Worm (Caenorhabditis elegans) whole organism, late embryonic: Measurements from ENCODE around the gene Y57G11C.41.

ENCODE experiments used
- C08G9.2 ChIP-seq: sonication (generic microtip); optimal IDR thresholded peaks from 2 replicates; lab custom pipeline; 2016; ENCODE audit warnings: mild to moderate bottlenecking, missing genetic modification characterization, moderate library complexity, missing compliant biosample characterization
- T23F11.4 ChIP-seq: fragments of 200-800 bp; sonication (Bioruptor generic); optimal IDR thresholded peaks from 2 replicates; lab custom pipeline; 2018; ENCODE audit warnings: mild to moderate bottlenecking, missing genetic modification characterization, missing compliant biosample characterization
- Y22D7AL.16 ChIP-seq: sonication (generic microtip); optimal IDR thresholded peaks from 2 replicates; lab custom pipeline; 2016; ENCODE audit warnings: missing genetic modification characterization, missing compliant biosample characterization
- ama-1 ChIP-seq: fragments of 150-350 bp; optimal IDR thresholded peaks from 2 replicates; lab custom pipeline; 2014
- ceh-18 ChIP-seq: sonication (generic microtip); optimal IDR thresholded peaks from 2 replicates; lab custom pipeline; 2016; ENCODE audit warnings: missing genetic modification characterization, missing compliant biosample characterization
- ceh-2 ChIP-seq: sonication (generic microtip); optimal IDR thresholded peaks from 2 replicates; lab custom pipeline; 2016; ENCODE audit warnings: missing genotype, missing genetic modification characterization, missing compliant biosample characterization
- ceh-24 ChIP-seq: sonication (generic microtip); optimal IDR thresholded peaks from 2 replicates; lab custom pipeline; 2016; ENCODE audit warnings: mild to moderate bottlenecking, missing genetic modification characterization, missing compliant biosample characterization
- ceh-34 ChIP-seq: sonication (generic microtip); optimal IDR thresholded peaks from 2 replicates; lab custom pipeline; 2016; ENCODE audit warnings: mild to moderate bottlenecking, missing genetic modification characterization, missing compliant biosample characterization
- ceh-45 ChIP-seq: fragments of 200-800 bp; sonication (Bioruptor generic); IDR thresholded peaks from 2 replicates; pipeline ENCODE4 v1.3.6; 2022; ENCODE audit warnings: missing genetic modification reagents, missing genetic modification characterization, missing compliant biosample characterization
- che-1 ChIP-seq: sonication (generic microtip); optimal IDR thresholded peaks from 2 replicates; lab custom pipeline; 2016; ENCODE audit warnings: mild to moderate bottlenecking, missing genetic modification characterization, missing compliant biosample characterization
- dmd-4 ChIP-seq: sonication (generic microtip); optimal IDR thresholded peaks from 2 replicates; lab custom pipeline; 2016; ENCODE audit warnings: borderline replicate concordance, missing genetic modification characterization, missing compliant biosample characterization
- dve-1 ChIP-seq: sonication (generic microtip); optimal IDR thresholded peaks from 2 replicates; lab custom pipeline; 2017; ENCODE audit warnings: antibody characterized with exemption, mild to moderate bottlenecking, missing genetic modification characterization, missing compliant biosample characterization
- elt-2 ChIP-seq: sonication (generic microtip); optimal IDR thresholded peaks from 2 replicates; lab custom pipeline; 2016; ENCODE audit warnings: missing genetic modification reagents, missing genetic modification characterization, missing compliant biosample characterization
- elt-4 ChIP-seq: sonication (generic microtip); optimal IDR thresholded peaks from 2 replicates; lab custom pipeline; 2016; ENCODE audit warnings: missing genetic modification characterization, missing compliant biosample characterization
- ets-4 ChIP-seq: sonication (generic microtip); optimal IDR thresholded peaks from 2 replicates; lab custom pipeline; 2016; ENCODE audit warnings: missing genetic modification characterization, missing compliant biosample characterization
- eyg-1 ChIP-seq: sonication (generic microtip); optimal IDR thresholded peaks from 2 replicates; lab custom pipeline; 2016; ENCODE audit warnings: missing genotype, missing genetic modification characterization, missing compliant biosample characterization
- fax-1 ChIP-seq: sonication (generic microtip); optimal IDR thresholded peaks from 2 replicates; lab custom pipeline; 2016; ENCODE audit warnings: missing genotype, missing genetic modification characterization, missing compliant biosample characterization
- fkh-10 ChIP-seq: fragments of 150-350 bp; optimal IDR thresholded peaks from 2 replicates; lab custom pipeline; 2014; ENCODE audit warnings: missing biosample characterization, missing genetic modification reagents, missing genetic modification characterization
- fkh-6 ChIP-seq: sonication (generic microtip); optimal IDR thresholded peaks from 2 replicates; lab custom pipeline; 2016; ENCODE audit warnings: missing genetic modification characterization, missing compliant biosample characterization
- gmeb-2 ChIP-seq: sonication (generic microtip); optimal IDR thresholded peaks from 2 replicates; lab custom pipeline; 2016; ENCODE audit warnings: missing genetic modification characterization, inconsistent platforms, missing compliant biosample characterization
- hlh-13 ChIP-seq: fragments of 200-800 bp; sonication (Bioruptor generic); optimal IDR thresholded peaks from 2 replicates; lab custom pipeline; 2018; ENCODE audit warnings: mild to moderate bottlenecking, missing genetic modification characterization, missing compliant biosample characterization
- hlh-6 ChIP-seq: sonication (generic microtip); optimal IDR thresholded peaks from 2 replicates; lab custom pipeline; 2016; ENCODE audit warnings: missing genotype, missing genetic modification characterization, missing compliant biosample characterization
- lim-6 ChIP-seq: sonication (generic microtip); optimal IDR thresholded peaks from 2 replicates; lab custom pipeline; 2016; ENCODE audit warnings: missing genetic modification characterization, missing compliant biosample characterization
- lin-11 ChIP-seq: fragments of 200-800 bp; sonication (Bioruptor generic); optimal IDR thresholded peaks from 2 replicates; lab custom pipeline; 2018; ENCODE audit warnings: mild to moderate bottlenecking, missing genetic modification characterization, missing compliant biosample characterization
- madf-2 ChIP-seq: sonication (generic microtip); optimal IDR thresholded peaks from 2 replicates; lab custom pipeline; 2017; ENCODE audit warnings: missing genetic modification characterization, missing compliant biosample characterization
- mec-3 ChIP-seq: sonication (generic microtip); optimal IDR thresholded peaks from 2 replicates; lab custom pipeline; 2016; ENCODE audit warnings: borderline replicate concordance, missing genetic modification characterization, missing compliant biosample characterization
- nfya-1 ChIP-seq: sonication (generic microtip); optimal IDR thresholded peaks from 2 replicates; lab custom pipeline; 2017; ENCODE audit warnings: missing genetic modification characterization, mild to moderate bottlenecking, missing compliant biosample characterization, antibody characterized with exemption, moderate library complexity
- nhr-232 ChIP-seq: sonication (generic microtip); optimal IDR thresholded peaks from 2 replicates; lab custom pipeline; 2016; ENCODE audit warnings: missing genetic modification characterization, missing compliant biosample characterization
- odd-2 ChIP-seq: sonication (generic microtip); optimal IDR thresholded peaks from 2 replicates; lab custom pipeline; 2017; ENCODE audit warnings: antibody characterized with exemption, mild to moderate bottlenecking, missing genetic modification characterization, missing compliant biosample characterization
- pax-1 ChIP-seq: fragments of 150-350 bp; optimal IDR thresholded peaks from 2 replicates; lab custom pipeline; 2014; ENCODE audit warnings: missing biosample characterization, missing genetic modification characterization
- pha-2 ChIP-seq: sonication (generic microtip); optimal IDR thresholded peaks from 2 replicates; lab custom pipeline; 2017; ENCODE audit warnings: mild to moderate bottlenecking, missing genetic modification characterization, missing compliant biosample characterization
- pqm-1 ChIP-seq: sonication (generic microtip); optimal IDR thresholded peaks from 2 replicates; lab custom pipeline; 2016; ENCODE audit warnings: missing genetic modification characterization, missing compliant biosample characterization
- pros-1 ChIP-seq: fragments of 150-350 bp; optimal IDR thresholded peaks from 2 replicates; lab custom pipeline; 2014; ENCODE audit warnings: missing biosample characterization, missing genetic modification reagents, missing genetic modification characterization
- ref-2 ChIP-seq: sonication (generic microtip); optimal IDR thresholded peaks from 2 replicates; lab custom pipeline; 2016; ENCODE audit warnings: missing genetic modification characterization, missing compliant biosample characterization
- rnt-1 ChIP-seq: sonication (generic microtip); optimal IDR thresholded peaks from 2 replicates; lab custom pipeline; 2016; ENCODE audit warnings: missing genetic modification characterization, missing compliant biosample characterization
- sdc-2 ChIP-seq: sonication (generic microtip); optimal IDR thresholded peaks from 2 replicates; lab custom pipeline; 2016; ENCODE audit warnings: missing genotype, missing genetic modification characterization, missing compliant biosample characterization
- tbx-7 ChIP-seq: sonication (generic microtip); optimal IDR thresholded peaks from 2 replicates; lab custom pipeline; 2016; ENCODE audit warnings: missing genotype, missing genetic modification characterization, missing compliant biosample characterization
- zip-5 ChIP-seq: sonication (generic microtip); optimal IDR thresholded peaks from 2 replicates; lab custom pipeline; 2016; ENCODE audit warnings: missing genetic modification characterization, missing compliant biosample characterization
- ztf-16 ChIP-seq: sonication (generic microtip); optimal IDR thresholded peaks from 2 replicates; lab custom pipeline; 2017; ENCODE audit warnings: missing genetic modification characterization, missing compliant biosample characterization

Y57G11C.41 gene

DNA sequence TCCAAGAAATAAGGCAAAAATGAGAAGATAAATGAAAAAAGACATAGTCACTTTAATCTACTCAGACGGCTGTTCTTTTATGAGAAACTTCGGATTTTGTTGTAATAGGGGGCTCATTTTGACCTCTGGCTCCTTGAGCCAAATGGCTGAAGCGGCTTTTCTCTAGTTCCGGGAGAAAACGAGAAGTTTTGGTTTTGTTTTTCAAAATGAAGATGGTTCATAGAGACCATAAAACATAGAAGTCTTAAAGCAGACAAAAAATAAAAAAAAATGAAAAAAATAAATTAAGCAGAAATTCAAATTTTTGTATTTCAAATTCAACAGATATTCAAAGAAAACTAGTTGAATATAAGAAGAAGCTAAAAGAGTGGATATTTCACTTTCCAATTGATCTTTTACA lies at the start of gene Y57G11C.41:
Y57G11C.41 (minus strand) TSS at position 101 of the 400 bp plus-strand sequence.
- TF ChIP-seq hlh-6 (no peak), lim-6 (no peak), ceh-24 (tag; lab: Kevin White, UChicago) (no peak), hlh-13 (GFP tag; lab: Kevin White, UChicago) (no peak), che-1 (tag; lab: Kevin White, UChicago) (no peak), dve-1 (tag; lab: Kevin White, UChicago) (no peak), fkh-10 (no peak), odd-2 (tag; lab: Kevin White, UChicago) (no peak), pha-2 (no peak), ets-4 (tag; lab: Kevin White, UChicago) (no peak), fkh-6 (tag; lab: Kevin White, UChicago) (no peak)

- TF ChIP-seq sdc-2 (tag; lab: Kevin White, UChicago), result no peak
- TF ChIP-seq ceh-2 (tag; lab: Kevin White, UChicago), result no peak
- no peak for TF ChIP-seq madf-2 (tag; lab: Kevin White, UChicago)
- no peak for TF ChIP-seq ref-2 (tag; lab: Kevin White, UChicago)
- TF ChIP-seq pax-1 (tag; lab: Kevin White, UChicago), result no peak
- no peak for TF ChIP-seq rnt-1 (tag; lab: Kevin White, UChicago)
- TF ChIP-seq fax-1, result no peak
- no peak for TF ChIP-seq C08G9.2
- no peak for TF ChIP-seq T23F11.4
- TF ChIP-seq lin-11, result no peak
- no peak for TF ChIP-seq elt-2
Measured at ce11 chrIV:14754912-14755311, 48.7 kb upstream of the Y57G11C.41 start, which contains the start of gene Y57G11C.499. Y57G11C.499 (minus strand) TSS chrIV:14754934.

DNA sequence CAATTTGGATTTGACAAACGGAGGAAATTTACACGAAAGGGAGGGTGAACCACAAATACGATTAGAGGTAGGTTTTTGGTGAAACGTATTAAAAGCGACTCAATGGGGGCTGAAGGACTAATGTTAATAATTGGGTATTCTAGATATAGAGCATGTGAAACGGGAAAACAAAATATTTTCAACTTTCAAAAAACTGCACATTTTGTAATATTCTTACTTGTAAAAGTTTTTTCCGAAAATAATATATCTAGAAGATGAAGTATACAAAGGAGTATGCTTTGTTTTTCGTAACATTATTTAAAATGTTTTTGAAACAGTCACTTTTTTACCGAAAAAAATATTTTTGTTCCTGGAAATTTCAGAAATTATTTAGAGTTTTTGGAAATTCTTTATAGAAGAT lies 35.7 kb upstream of the Y57G11C.41 start:
- TF ChIP-seq ceh-18 (tag; lab: Kevin White, UChicago), result no peak
- TF ChIP-seq Y22D7AL.16, result no peak
- TF ChIP-seq sdc-2 (tag; lab: Kevin White, UChicago), result no peak

- no peak for TF ChIP-seq dmd-4 (tag; lab: Kevin White, UChicago)
- TF ChIP-seq elt-2, result no peak
- no peak for TF ChIP-seq tbx-7
- TF ChIP-seq ama-1 (lab: Kevin White, UChicago), result no peak
- no peak for TF ChIP-seq pros-1 (tag; lab: Kevin White, UChicago)
- no peak for TF ChIP-seq pqm-1 (tag; lab: Kevin White, UChicago)
- TF ChIP-seq che-1 (tag; lab: Kevin White, UChicago), result no peak
- TF ChIP-seq elt-4 (tag; lab: Kevin White, UChicago), result no peak
- TF ChIP-seq gmeb-2 (tag; lab: Kevin White, UChicago), result no peak
- TF ChIP-seq zip-5 (tag; lab: Kevin White, UChicago), result no peak
- TF ChIP-seq nhr-232 (tag; lab: Kevin White, UChicago), result no peak
- no peak for TF ChIP-seq ztf-16
- TF ChIP-seq pax-1 (tag; lab: Kevin White, UChicago), result no peak
- TF ChIP-seq ceh-34 (tag; lab: Kevin White, UChicago), result no peak
- TF ChIP-seq hlh-13 (GFP tag; lab: Kevin White, UChicago), result no peak
- TF ChIP-seq eyg-1 (tag; lab: Kevin White, UChicago), result no peak
- TF ChIP-seq mec-3 (tag; lab: Kevin White, UChicago), result no peak
- TF ChIP-seq nfya-1 (tag; lab: Kevin White, UChicago), result no peak
- no peak for TF ChIP-seq ceh-45 (GFP tag; lab: Robert Waterston, UW)
Measured at ce11 chrIV:14729272-14729671, 23.1 kb upstream of the Y57G11C.41 start.
